Worm (Caenorhabditis elegans): ENCODE measurements around the gene ubc-18.

ce11 chrIII:7095156-7095555 is 26.8 kb upstream of the ubc-18 start, which contains the start of gene nhr-9:
- TF ChIP-seq lin-11 (tag; optimal IDR thresholded peaks at IDR 0.05) (no peak), npax-4 (tag; optimal IDR thresholded peaks at IDR 0.05) (no peak), nhr-11 (tag; optimal IDR thresholded peaks at IDR 0.05) (no peak), ets-4 (tag; optimal IDR thresholded peaks at IDR 0.05) (no peak), ceh-48 (tag; optimal IDR thresholded peaks at IDR 0.05) (no peak), ama-1 (optimal IDR thresholded peaks at IDR 0.05) (no peak), ceh-9 (tag; optimal IDR thresholded peaks at IDR 0.05) (no peak), dve-1 (tag; optimal IDR thresholded peaks at IDR 0.05) (no peak)

Measured in whole organism, late embryonic.